Worm (Caenorhabditis elegans) whole organism, late embryonic: ENCODE data around the gene Y54G2A.16.

Experiments used
- C08G9.2 ChIP-seq: sonication (generic microtip); optimal IDR thresholded peaks from 2 replicates; lab custom pipeline; 2016; ENCODE audit warnings: mild to moderate bottlenecking, missing genetic modification characterization, moderate library complexity, missing compliant biosample characterization
- K09A11.1 ChIP-seq: sonication (generic microtip); optimal IDR thresholded peaks from 2 replicates; lab custom pipeline; 2017; ENCODE audit warnings: antibody characterized with exemption, mild to moderate bottlenecking, missing genetic modification characterization, missing compliant biosample characterization; ENCODE audit not compliant: insufficient read depth
- T23F11.4 ChIP-seq: fragments of 200-800 bp; sonication (Bioruptor generic); optimal IDR thresholded peaks from 2 replicates; lab custom pipeline; 2018; ENCODE audit warnings: mild to moderate bottlenecking, missing genetic modification characterization, missing compliant biosample characterization
- ahr-1 ChIP-seq: sonication (generic microtip); optimal IDR thresholded peaks from 2 replicates; lab custom pipeline; 2016; ENCODE audit warnings: missing genetic modification characterization, missing compliant biosample characterization
- ceh-18 ChIP-seq: sonication (generic microtip); optimal IDR thresholded peaks from 2 replicates; lab custom pipeline; 2016; ENCODE audit warnings: missing genetic modification characterization, missing compliant biosample characterization
- ceh-2 ChIP-seq: sonication (generic microtip); optimal IDR thresholded peaks from 2 replicates; lab custom pipeline; 2016; ENCODE audit warnings: missing genotype, missing genetic modification characterization, missing compliant biosample characterization
- ceh-31 ChIP-seq: sonication (generic microtip); optimal IDR thresholded peaks from 2 replicates; lab custom pipeline; 2016; ENCODE audit warnings: missing genetic modification characterization, missing compliant biosample characterization
- ceh-34 ChIP-seq: sonication (generic microtip); optimal IDR thresholded peaks from 2 replicates; lab custom pipeline; 2016; ENCODE audit warnings: mild to moderate bottlenecking, missing genetic modification characterization, missing compliant biosample characterization
- ceh-45 ChIP-seq: fragments of 200-800 bp; sonication (Bioruptor generic); IDR thresholded peaks from 2 replicates; pipeline ENCODE4 v1.3.6; 2022; ENCODE audit warnings: missing genetic modification reagents, missing genetic modification characterization, missing compliant biosample characterization
- ceh-48 ChIP-seq: sonication (generic microtip); optimal IDR thresholded peaks from 2 replicates; lab custom pipeline; 2016; ENCODE audit warnings: missing genetic modification characterization, inconsistent platforms, missing compliant biosample characterization
- ceh-9 ChIP-seq: sonication (generic microtip); optimal IDR thresholded peaks from 2 replicates; lab custom pipeline; 2016; ENCODE audit warnings: mild to moderate bottlenecking, missing genetic modification characterization, inconsistent platforms, missing compliant biosample characterization
- che-1 ChIP-seq: sonication (generic microtip); optimal IDR thresholded peaks from 2 replicates; lab custom pipeline; 2016; ENCODE audit warnings: mild to moderate bottlenecking, missing genetic modification characterization, missing compliant biosample characterization
- dmd-4 ChIP-seq: sonication (generic microtip); optimal IDR thresholded peaks from 2 replicates; lab custom pipeline; 2016; ENCODE audit warnings: borderline replicate concordance, missing genetic modification characterization, missing compliant biosample characterization
- ets-4 ChIP-seq: sonication (generic microtip); optimal IDR thresholded peaks from 2 replicates; lab custom pipeline; 2016; ENCODE audit warnings: missing genetic modification characterization, missing compliant biosample characterization
- eyg-1 ChIP-seq: sonication (generic microtip); optimal IDR thresholded peaks from 2 replicates; lab custom pipeline; 2016; ENCODE audit warnings: missing genotype, missing genetic modification characterization, missing compliant biosample characterization
- fax-1 ChIP-seq: sonication (generic microtip); optimal IDR thresholded peaks from 2 replicates; lab custom pipeline; 2016; ENCODE audit warnings: missing genotype, missing genetic modification characterization, missing compliant biosample characterization
- gmeb-2 ChIP-seq: sonication (generic microtip); optimal IDR thresholded peaks from 2 replicates; lab custom pipeline; 2016; ENCODE audit warnings: missing genetic modification characterization, inconsistent platforms, missing compliant biosample characterization
- hlh-15 ChIP-seq: sonication (generic microtip); optimal IDR thresholded peaks from 2 replicates; lab custom pipeline; 2016; ENCODE audit warnings: missing genetic modification characterization, missing compliant biosample characterization
- hlh-30 ChIP-seq: sonication (generic microtip); optimal IDR thresholded peaks from 2 replicates; lab custom pipeline; 2017; ENCODE audit warnings: antibody characterized with exemption, missing genetic modification characterization, missing compliant biosample characterization; ENCODE audit not compliant: insufficient read depth
- lim-6 ChIP-seq: sonication (generic microtip); optimal IDR thresholded peaks from 2 replicates; lab custom pipeline; 2016; ENCODE audit warnings: missing genetic modification characterization, missing compliant biosample characterization
- madf-2 ChIP-seq: sonication (generic microtip); optimal IDR thresholded peaks from 2 replicates; lab custom pipeline; 2017; ENCODE audit warnings: missing genetic modification characterization, missing compliant biosample characterization
- mec-3 ChIP-seq: sonication (generic microtip); optimal IDR thresholded peaks from 2 replicates; lab custom pipeline; 2016; ENCODE audit warnings: borderline replicate concordance, missing genetic modification characterization, missing compliant biosample characterization
- nfya-1 ChIP-seq: sonication (generic microtip); optimal IDR thresholded peaks from 2 replicates; lab custom pipeline; 2017; ENCODE audit warnings: missing genetic modification characterization, mild to moderate bottlenecking, missing compliant biosample characterization, antibody characterized with exemption, moderate library complexity
- nhr-11 ChIP-seq: fragments of 150-350 bp; optimal IDR thresholded peaks from 2 replicates; lab custom pipeline; 2014; ENCODE audit warnings: missing biosample characterization, missing genetic modification characterization
- odd-2 ChIP-seq: sonication (generic microtip); optimal IDR thresholded peaks from 2 replicates; lab custom pipeline; 2017; ENCODE audit warnings: antibody characterized with exemption, mild to moderate bottlenecking, missing genetic modification characterization, missing compliant biosample characterization
- pag-3 ChIP-seq: sonication (generic microtip); optimal IDR thresholded peaks from 2 replicates; lab custom pipeline; 2016; ENCODE audit warnings: missing compliant biosample characterization, missing genetic modification characterization, borderline replicate concordance
- pax-1 ChIP-seq: fragments of 150-350 bp; optimal IDR thresholded peaks from 2 replicates; lab custom pipeline; 2014; ENCODE audit warnings: missing biosample characterization, missing genetic modification characterization
- pha-4 ChIP-seq: fragments of 150-350 bp; optimal IDR thresholded peaks from 2 replicates; lab custom pipeline; 2018; ENCODE audit warnings: missing biosample characterization, missing genetic modification reagents, missing genetic modification characterization
- pqm-1 ChIP-seq: sonication (generic microtip); optimal IDR thresholded peaks from 2 replicates; lab custom pipeline; 2016; ENCODE audit warnings: missing genetic modification characterization, missing compliant biosample characterization
- pros-1 ChIP-seq: fragments of 150-350 bp; optimal IDR thresholded peaks from 2 replicates; lab custom pipeline; 2014; ENCODE audit warnings: missing biosample characterization, missing genetic modification reagents, missing genetic modification characterization
- rnt-1 ChIP-seq: sonication (generic microtip); optimal IDR thresholded peaks from 2 replicates; lab custom pipeline; 2016; ENCODE audit warnings: missing genetic modification characterization, missing compliant biosample characterization
- tbx-2 ChIP-seq: sonication (generic microtip); optimal IDR thresholded peaks from 2 replicates; lab custom pipeline; 2016; ENCODE audit warnings: missing genetic modification characterization, missing compliant biosample characterization
- ttx-3 ChIP-seq: sonication (generic microtip); optimal IDR thresholded peaks from 2 replicates; lab custom pipeline; 2016; ENCODE audit warnings: missing genetic modification reagents, missing genetic modification characterization, missing compliant biosample characterization
- unc-42 ChIP-seq: sonication (generic microtip); optimal IDR thresholded peaks from 2 replicates; lab custom pipeline; 2016; ENCODE audit warnings: missing genotype, missing genetic modification characterization, missing compliant biosample characterization
- zip-5 ChIP-seq: sonication (generic microtip); optimal IDR thresholded peaks from 2 replicates; lab custom pipeline; 2016; ENCODE audit warnings: missing genetic modification characterization, missing compliant biosample characterization

The Y54G2A.16 gene

ce11 chrIV:2841260-2841659 lies 23.4 kb downstream of the Y54G2A.16 start, which contains the start of gene clec-83:
Gene clec-83, minus strand, starts transcription at chrIV:2841472.
- TF ChIP-seq C08G9.2 (no peak), ceh-34 (tag; lab: Kevin White, UChicago) (no peak), pros-1 (tag; lab: Kevin White, UChicago) (no peak), T23F11.4 (GFP tag; lab: Kevin White, UChicago) (no peak), ceh-31 (no peak), ceh-45 (no peak), pqm-1 (no peak), gmeb-2 (tag; lab: Kevin White, UChicago) (no peak), pha-4 (tag; lab: Kevin White, UChicago) (no peak), lim-6 (tag; lab: Kevin White, UChicago) (no peak)

- TF ChIP-seq hlh-30 (tag; lab: Kevin White, UChicago) (no peak), hlh-15 (tag; lab: Kevin White, UChicago) (no peak), ceh-48 (tag; lab: Kevin White, UChicago) (no peak)
Measured at ce11 chrIV:2838308-2838707, 26.3 kb downstream of the Y54G2A.16 start, which contains the start of gene Y54G2A.7. Gene Y54G2A.7, plus strand, starts transcription at chrIV:2838608.

ce11 chrIV:2835364-2835763 lies 29.3 kb downstream of the Y54G2A.16 start, which contains the start of gene clec-82:
Gene clec-82, plus strand, starts transcription at chrIV:2835664.
- TF ChIP-seq fax-1 (tag; lab: Kevin White, UChicago) (no peak), mec-3 (tag; lab: Kevin White, UChicago) (no peak), K09A11.1 (tag; lab: Kevin White, UChicago) (no peak), madf-2 (tag; lab: Kevin White, UChicago) (no peak), pros-1 (tag; lab: Kevin White, UChicago) (no peak), nfya-1 (tag; lab: Kevin White, UChicago) (no peak), ceh-9 (no peak), tbx-2 (tag; lab: Kevin White, UChicago) (no peak), ttx-3 (no peak), zip-5 (no peak)

ce11 chrIV:2834516-2834915 lies 30.1 kb downstream of the Y54G2A.16 start, which contains the start of gene pudl-2:
Gene pudl-2, plus strand, starts transcription at chrIV:2834816.
- no peak for TF ChIP-seq odd-2
- no peak for TF ChIP-seq pag-3 (tag; lab: Kevin White, UChicago)
- TF ChIP-seq rnt-1 (tag; lab: Kevin White, UChicago) = no peak
- TF ChIP-seq pax-1 (tag; lab: Kevin White, UChicago) = no peak
- no peak for TF ChIP-seq dmd-4 (tag; lab: Kevin White, UChicago)
- no peak for TF ChIP-seq eyg-1 (tag; lab: Kevin White, UChicago)
- no peak for TF ChIP-seq ceh-48 (tag; lab: Kevin White, UChicago)
- TF ChIP-seq che-1 (tag; lab: Kevin White, UChicago) = no peak
- TF ChIP-seq K09A11.1 (tag; lab: Kevin White, UChicago) = no peak
- no peak for TF ChIP-seq nhr-11 (tag; lab: Kevin White, UChicago)
- TF ChIP-seq, all 69 proteins: peak for 0

- TF ChIP-seq rnt-1 (tag; lab: Kevin White, UChicago) (no peak), che-1 (tag; lab: Kevin White, UChicago) (no peak), ahr-1 (tag; lab: Kevin White, UChicago) (no peak), ets-4 (no peak), ceh-2 (no peak), ceh-18 (tag; lab: Kevin White, UChicago) (no peak), hlh-15 (tag; lab: Kevin White, UChicago) (no peak), unc-42 (no peak)
- TF ChIP-seq, all 69 proteins: peak for 0
Measured at ce11 chrIV:2832587-2832986, 32.1 kb downstream of the Y54G2A.16 start, which contains the start of the genes Y54G2A.48 and pudl-1. Gene Y54G2A.48, minus strand, starts transcription at chrIV:2832687. Gene pudl-1, plus strand, starts transcription at chrIV:2832906.
